Worm (Caenorhabditis elegans) whole organism, young adult: Measurements from ENCODE around the gene nspb-10.

Experiments
- B0035.1 ChIP-seq: sonication (generic microtip); optimal IDR thresholded peaks from 2 replicates; lab custom pipeline; 2016; ENCODE audit warnings: missing genetic modification characterization, mild to moderate bottlenecking, missing compliant biosample characterization, missing genotype, missing genetic modification reagents
- F10E7.11 ChIP-seq: sonication (generic microtip); optimal IDR thresholded peaks from 2 replicates; lab custom pipeline; 2017; ENCODE audit warnings: mild to moderate bottlenecking, missing genetic modification characterization, moderate library complexity, missing compliant biosample characterization
- F22D6.2 ChIP-seq: sonication (generic microtip); optimal IDR thresholded peaks from 2 replicates; lab custom pipeline; 2016; ENCODE audit warnings: mild to moderate bottlenecking, missing genetic modification characterization, missing compliant biosample characterization
- F23B12.7 ChIP-seq: sonication (generic microtip); optimal IDR thresholded peaks from 2 replicates; lab custom pipeline; 2017; ENCODE audit warnings: missing genetic modification characterization, mild to moderate bottlenecking, missing compliant biosample characterization, antibody characterized with exemption, moderate library complexity; ENCODE audit not compliant: insufficient read depth
- F33H1.4 ChIP-seq: fragments of 200-800 bp; sonication (Bioruptor generic); IDR thresholded peaks from 2 replicates; pipeline ENCODE4 v1.3.6; 2022; ENCODE audit warnings: missing genetic modification reagents, missing genetic modification characterization, missing compliant biosample characterization
- F37B4.10 ChIP-seq: fragments of 200-800 bp; sonication (Bioruptor generic); IDR thresholded peaks from 2 replicates; pipeline ENCODE4 v1.3.6; 2022; ENCODE audit warnings: missing genetic modification characterization, missing compliant biosample characterization
- F49E8.2 ChIP-seq: sonication (generic microtip); optimal IDR thresholded peaks from 3 replicates; lab custom pipeline; 2017; ENCODE audit warnings: missing genetic modification characterization, mild to moderate bottlenecking, missing compliant biosample characterization, antibody characterized with exemption, moderate library complexity; ENCODE audit not compliant: insufficient read depth
- K11D2.4 ChIP-seq: fragments of 200-800 bp; sonication (Bioruptor generic); IDR thresholded peaks from 2 replicates; pipeline ENCODE4 v1.3.6; 2022; ENCODE audit warnings: missing genetic modification reagents, missing genetic modification characterization, missing compliant biosample characterization
- Y53G8AR.9 ChIP-seq: fragments of 200-800 bp; sonication (Bioruptor generic); conservative IDR thresholded peaks from 2 replicates; pipeline ENCODE4 v1.3.6; 2022; ENCODE audit warnings: missing genetic modification reagents, missing genetic modification characterization, missing compliant biosample characterization
- Y56A3A.18 ChIP-seq: fragments of 200-800 bp; sonication (Bioruptor generic); IDR thresholded peaks from 2 replicates; pipeline ENCODE4 v1.3.6; 2022; ENCODE audit warnings: missing genetic modification reagents, missing genetic modification characterization, missing compliant biosample characterization
- Y79H2A.3 ChIP-seq: fragments of 200-800 bp; sonication (Bioruptor generic); conservative IDR thresholded peaks from 2 replicates; pipeline ENCODE4 v1.3.6; 2022; ENCODE audit warnings: missing genetic modification reagents, missing genetic modification characterization, missing compliant biosample characterization
- ama-1 ChIP-seq, 3 experiments: fragments of 150-350 bp in 1 of 3; sonication (generic microtip) in 2 of 3; optimal IDR thresholded peaks; 2 replicates each; lab custom pipeline; 2014 to 2018; ENCODE audit warnings: missing biosample characterization in 2 of 3, missing genetic modification characterization in 2 of 3, missing genetic modification reagents in 2 of 3
- attf-3 ChIP-seq: fragments of 200-800 bp; sonication (Bioruptor generic); conservative IDR thresholded peaks from 2 replicates; pipeline ENCODE4 v1.3.6; 2022; ENCODE audit warnings: missing genetic modification reagents, missing genetic modification characterization, missing compliant biosample characterization
- bed-1 ChIP-seq: fragments of 200-800 bp; sonication (Bioruptor generic); IDR thresholded peaks from 2 replicates; pipeline ENCODE4 v1.3.6; 2022; ENCODE audit warnings: missing genetic modification reagents, missing genetic modification characterization, missing compliant biosample characterization
- ccch-3 ChIP-seq: fragments of 200-800 bp; sonication (Bioruptor generic); optimal IDR thresholded peaks from 2 replicates; lab custom pipeline; 2018; ENCODE audit warnings: mild to moderate bottlenecking, missing genetic modification characterization, missing compliant biosample characterization
- ceh-100 ChIP-seq: fragments of 200-800 bp; sonication (Bioruptor generic); IDR thresholded peaks from 2 replicates; pipeline ENCODE4 v1.3.6; 2022; ENCODE audit warnings: missing genetic modification reagents, missing genetic modification characterization, missing compliant biosample characterization
- ceh-58 ChIP-seq: fragments of 200-800 bp; sonication (Bioruptor generic); IDR thresholded peaks from 2 replicates; pipeline ENCODE4 v1.3.6; 2022; ENCODE audit warnings: missing genetic modification characterization, missing compliant biosample characterization
- chd-7 ChIP-seq: sonication (generic microtip); optimal IDR thresholded peaks from 2 replicates; lab custom pipeline; 2016; ENCODE audit warnings: mild to moderate bottlenecking, missing genetic modification characterization, moderate library complexity, missing compliant biosample characterization
- egl-44 ChIP-seq: fragments of 200-800 bp; sonication (Bioruptor generic); IDR thresholded peaks from 2 replicates; pipeline ENCODE4 v1.3.6; 2022; ENCODE audit warnings: missing genetic modification reagents, missing genetic modification characterization, missing compliant biosample characterization
- ekl-4 ChIP-seq: fragments of 200-800 bp; sonication (Bioruptor generic); IDR thresholded peaks from 2 replicates; pipeline ENCODE4 v1.3.6; 2022; ENCODE audit warnings: missing genetic modification reagents, missing genetic modification characterization, missing compliant biosample characterization
- ets-4 ChIP-seq: fragments of 200-800 bp; sonication (Bioruptor generic); optimal IDR thresholded peaks from 2 replicates; lab custom pipeline; 2018; ENCODE audit warnings: mild to moderate bottlenecking, missing genetic modification characterization, missing compliant biosample characterization
- hlh-26 ChIP-seq: fragments of 200-800 bp; sonication (Bioruptor generic); conservative IDR thresholded peaks from 2 replicates; pipeline ENCODE4 v1.3.6; 2022; ENCODE audit warnings: missing genetic modification reagents, missing genetic modification characterization, missing compliant biosample characterization
- lin-35 ChIP-seq, 3 experiments: fragments of 150-350 bp in 2 of 3; sonication (generic microtip) in 1 of 3; optimal IDR thresholded peaks; 2 replicates each; lab custom pipeline; 2014 to 2018; ENCODE audit warnings: missing biosample characterization in 3 of 3, missing genetic modification characterization in 3 of 3, missing genetic modification reagents in 3 of 3
- lsy-27 ChIP-seq: sonication (generic microtip); optimal IDR thresholded peaks from 2 replicates; lab custom pipeline; 2017; ENCODE audit warnings: missing genetic modification characterization, mild to moderate bottlenecking, missing compliant biosample characterization, antibody characterized with exemption, missing genotype, borderline replicate concordance; ENCODE audit not compliant: insufficient read depth
- madf-6 ChIP-seq: fragments of 200-800 bp; sonication (Bioruptor generic); IDR thresholded peaks from 2 replicates; pipeline ENCODE4 v1.3.6; 2022; ENCODE audit warnings: missing genetic modification reagents, missing genetic modification characterization, missing compliant biosample characterization
- mel-28 ChIP-seq: sonication (generic microtip); optimal IDR thresholded peaks from 2 replicates; lab custom pipeline; 2016; ENCODE audit warnings: borderline replicate concordance, mild to moderate bottlenecking, missing genetic modification characterization, missing compliant biosample characterization
- nfyb-1 ChIP-seq: fragments of 200-800 bp; sonication (Bioruptor generic); IDR thresholded peaks from 2 replicates; pipeline ENCODE4 v1.3.6; 2022; ENCODE audit warnings: missing genetic modification reagents, missing genetic modification characterization, missing compliant biosample characterization
- nhr-27 ChIP-seq: fragments of 200-800 bp; sonication (Bioruptor generic); optimal IDR thresholded peaks from 2 replicates; lab custom pipeline; 2018; ENCODE audit warnings: mild to moderate bottlenecking, missing genetic modification characterization, moderate library complexity, missing compliant biosample characterization
- rcor-1 ChIP-seq: fragments of 200-800 bp; sonication (Bioruptor generic); IDR thresholded peaks from 2 replicates; pipeline ENCODE4 v1.3.6; 2022; ENCODE audit warnings: missing genetic modification reagents, missing genetic modification characterization, missing compliant biosample characterization
- sea-2 ChIP-seq: fragments of 200-800 bp; sonication (Bioruptor generic); IDR thresholded peaks from 2 replicates; pipeline ENCODE4 v1.3.6; 2022; ENCODE audit warnings: missing genetic modification characterization, missing compliant biosample characterization
- snpc-1.1 ChIP-seq: sonication (generic microtip); optimal IDR thresholded peaks from 2 replicates; lab custom pipeline; 2017; ENCODE audit warnings: missing genetic modification characterization, mild to moderate bottlenecking, missing compliant biosample characterization, antibody characterized with exemption, moderate library complexity, missing genotype, missing genetic modification reagents; ENCODE audit not compliant: insufficient read depth
- snpc-4 ChIP-seq, 5 experiments: fragments of 150-350 bp in 1 of 5; sonication (generic microtip) in 4 of 5; optimal IDR thresholded peaks; 2 replicates each; lab custom pipeline; 2014 to 2018; ENCODE audit warnings: missing genetic modification characterization in 5 of 5, missing biosample characterization in 3 of 5, antibody characterized with exemption in 2 of 5, mild to moderate bottlenecking in 2 of 5, missing compliant biosample characterization in 2 of 5, missing genotype in 2 of 5, moderate library complexity in 2 of 5, missing genetic modification reagents in 1 of 5
- somi-1 ChIP-seq: fragments of 200-800 bp; sonication (Bioruptor generic); optimal IDR thresholded peaks from 2 replicates; lab custom pipeline; 2018; ENCODE audit warnings: mild to moderate bottlenecking, missing genetic modification characterization, missing compliant biosample characterization
- tbp1 ChIP-seq: fragments of 200-800 bp; sonication (Bioruptor generic); optimal IDR thresholded peaks from 2 replicates; lab custom pipeline; 2018; ENCODE audit warnings: mild to moderate bottlenecking, missing genetic modification characterization, missing compliant biosample characterization
- tlf-1 ChIP-seq: fragments of 200-800 bp; sonication (Bioruptor generic); optimal IDR thresholded peaks from 2 replicates; lab custom pipeline; 2018; ENCODE audit warnings: mild to moderate bottlenecking, missing genetic modification characterization, missing compliant biosample characterization
- unc-62 ChIP-seq: fragments of 150-350 bp; optimal IDR thresholded peaks from 2 replicates; lab custom pipeline; 2014; ENCODE audit warnings: missing biosample characterization, missing genetic modification reagents, missing genetic modification characterization
- ztf-18 ChIP-seq: sonication (generic microtip); optimal IDR thresholded peaks from 2 replicates; lab custom pipeline; 2016; ENCODE audit warnings: missing genotype, mild to moderate bottlenecking, missing genetic modification characterization, missing compliant biosample characterization

The nspb-10 gene

DNA sequence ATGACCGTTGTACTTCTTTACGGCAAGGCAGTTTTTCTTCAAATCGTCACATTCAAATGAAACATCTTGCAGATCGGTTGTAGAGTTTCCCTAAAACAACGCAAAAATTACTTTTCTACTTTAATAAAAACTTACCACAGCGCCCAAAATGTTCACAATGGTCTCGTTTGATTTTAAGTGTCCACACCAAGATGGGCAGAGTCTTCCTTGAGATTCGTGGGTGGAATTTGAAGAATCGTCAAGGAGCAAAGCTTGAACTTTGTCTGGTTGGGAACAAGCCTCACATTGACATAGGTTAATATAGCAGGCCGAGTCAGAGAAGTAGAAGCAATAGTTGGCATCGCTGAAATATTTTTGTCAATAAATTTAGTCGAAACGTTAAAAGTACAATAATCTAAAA, 17.0 kb upstream of the nspb-10 start:
- TF ChIP-seq Y79H2A.3 (no peak), F33H1.4 (GFP tag; lab: Robert Waterston, UW) (no peak), hlh-26 (GFP tag; lab: Robert Waterston, UW) (no peak), ceh-100 (no peak), ets-4 (GFP tag; lab: Kevin White, UChicago) (no peak), F37B4.10 (no peak), ceh-58 (no peak), egl-44 (GFP tag; lab: Robert Waterston, UW) (no peak), sea-2 (GFP tag; lab: Robert Waterston, UW) (no peak), F23B12.7 (tag; lab: Kevin White, UChicago) (no peak), ekl-4 (GFP tag; lab: Robert Waterston, UW) (no peak), F22D6.2 (tag; lab: Kevin White, UChicago) (no peak), nhr-27 (tag; lab: Kevin White, UChicago) (no peak), madf-6 (GFP tag; lab: Robert Waterston, UW) (no peak), Y56A3A.18 (no peak), Y53G8AR.9 (GFP tag; lab: Robert Waterston, UW) (no peak), tbp1 (GFP tag; lab: Kevin White, UChicago) (no peak), tlf-1 (GFP tag; lab: Kevin White, UChicago) (no peak), lin-35 (GFP tag; optimal IDR thresholded peaks at IDR 0.05; lab: Kevin White, UChicago) (no peak), K11D2.4 (GFP tag; lab: Robert Waterston, UW) (no peak)

DNA sequence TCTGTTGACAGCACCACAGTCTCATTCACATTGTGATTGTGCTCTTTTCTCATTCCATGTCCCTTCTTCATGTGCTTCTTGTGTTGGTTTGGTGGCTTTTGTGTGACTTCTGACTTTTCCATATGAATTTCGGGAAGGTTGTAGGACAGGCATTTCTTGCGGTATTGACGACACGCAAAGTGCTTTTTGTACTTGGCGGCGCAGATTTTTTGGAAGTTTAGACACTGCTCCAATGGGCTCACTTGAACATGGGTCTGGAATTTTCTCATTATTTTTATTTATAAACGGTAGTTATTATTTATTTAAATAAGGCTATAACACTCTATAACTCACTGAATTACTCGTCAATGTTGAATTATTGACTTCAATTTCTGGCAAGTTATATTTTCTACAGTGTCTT, 16.2 kb upstream of the nspb-10 start:
- TF ChIP-seq ama-1 (optimal IDR thresholded peaks at IDR 0.05; lab: Kevin White, UChicago) (peak; percentile 60), ama-1 (GFP tag; optimal IDR thresholded peaks at IDR 0.05; lab: Kevin White, UChicago) (no peak), chd-7 (tag; lab: Kevin White, UChicago) (no peak)

DNA sequence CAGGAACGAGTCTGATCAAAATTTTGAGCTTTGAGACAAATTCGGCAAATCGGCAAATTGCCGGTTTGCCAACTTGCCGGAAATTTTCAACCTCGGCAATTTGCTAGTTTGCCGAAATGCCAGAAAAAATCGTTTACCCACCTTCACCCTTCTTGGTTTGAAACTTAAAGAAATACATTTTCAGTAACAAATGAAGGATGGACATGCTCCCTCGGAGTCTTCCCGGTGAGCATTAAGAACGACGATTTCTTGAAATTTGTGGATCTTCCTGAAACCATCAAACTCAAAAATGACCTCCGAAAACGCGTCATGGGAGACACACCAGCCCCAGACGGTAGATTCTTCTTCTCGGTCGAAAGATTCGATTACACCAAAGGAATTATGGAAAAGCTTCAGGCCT, 14.7 kb upstream of the nspb-10 start:
- TF ChIP-seq lin-35 (GFP tag; optimal IDR thresholded peaks at IDR 0.05; lab: Kevin White, UChicago) (no peak), unc-62 (GFP tag; lab: Kevin White, UChicago) (no peak), F10E7.11 (tag; lab: Kevin White, UChicago) (no peak), snpc-4 (GFP tag; optimal IDR thresholded peaks at IDR 0.05; lab: Kevin White, UChicago) (no peak), snpc-4 (tag; optimal IDR thresholded peaks at IDR 0.05; lab: Kevin White, UChicago) (no peak), ccch-3 (GFP tag; lab: Kevin White, UChicago) (no peak), somi-1 (no peak), K11D2.4 (GFP tag; lab: Robert Waterston, UW) (no peak), tbp1 (GFP tag; lab: Kevin White, UChicago) (no peak), rcor-1 (no peak), nfyb-1 (GFP tag; lab: Robert Waterston, UW) (no peak), lsy-27 (tag; lab: Kevin White, UChicago) (no peak), mel-28 (tag; lab: Kevin White, UChicago) (no peak), attf-3 (GFP tag; lab: Robert Waterston, UW) (no peak), egl-44 (GFP tag; lab: Robert Waterston, UW) (no peak), bed-1 (GFP tag; lab: Robert Waterston, UW) (no peak), B0035.1 (tag; lab: Kevin White, UChicago) (no peak), F49E8.2 (no peak), ztf-18 (no peak), snpc-1.1 (tag; lab: Kevin White, UChicago) (no peak)
